Worm (Caenorhabditis elegans): ENCODE measurements around the gene K10C2.14.

ce11 chrX:6462479-6462878, 22.1 kb upstream of the K10C2.14 start:
- TF ChIP-seq W03F9.2 (tag; optimal IDR thresholded peaks at IDR 0.05) (no peak), him-1 (tag; optimal IDR thresholded peaks at IDR 0.05) (no peak)
